Worm (Caenorhabditis elegans): ENCODE measurements around the gene mig-14.
"Not testable (repeated sequence)": the region's sequence is repeated elsewhere in the genome, so short reads cannot be mapped to it uniquely, and the experiment has no call there.

DNA sequence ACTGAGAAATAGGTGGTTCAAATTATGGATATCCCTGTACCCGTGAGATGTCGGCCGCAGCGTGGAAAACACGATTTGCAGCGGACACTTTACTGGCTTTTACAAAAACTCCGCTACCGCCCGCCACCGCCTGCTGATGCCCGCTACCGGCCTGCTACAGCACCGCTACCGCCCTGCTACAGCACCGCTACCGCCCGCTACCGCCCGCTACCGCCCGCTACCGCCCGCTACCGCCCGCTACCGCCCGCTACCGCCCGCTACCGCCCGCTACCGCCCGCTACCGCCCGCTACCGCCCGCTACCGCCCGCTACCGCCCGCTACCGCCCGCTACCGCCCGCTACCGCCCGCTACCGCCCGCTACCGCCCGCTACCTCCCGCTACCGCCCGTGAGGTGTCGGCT lies 49.2 kb downstream of the mig-14 start:
- not testable (repeated sequence) for TF ChIP-seq dve-1 (tag; optimal IDR thresholded peaks at IDR 0.05); lin-11 (tag; optimal IDR thresholded peaks at IDR 0.05); pag-3 (tag; optimal IDR thresholded peaks at IDR 0.05; ENCODE audit: borderline replicate concordance); ztf-16 (tag; optimal IDR thresholded peaks at IDR 0.05); ceh-34 (tag; optimal IDR thresholded peaks at IDR 0.05); nhr-11 (tag; optimal IDR thresholded peaks at IDR 0.05); pat-9 (tag; optimal IDR thresholded peaks at IDR 0.05); pha-2 (tag; optimal IDR thresholded peaks at IDR 0.05)
